Fruit fly (Drosophila melanogaster) whole organism, embryonic: ENCODE results near the gene CG7943.

ENCODE experiments used
- Adf1 ChIP-seq: fragments of 200-800 bp; sonication (Bioruptor generic); IDR thresholded peaks from 2 replicates; pipeline ENCODE4 v1.3.6; 2022; ENCODE audit warnings: missing biosample characterization, missing genetic modification characterization
- Antp ChIP-seq: fragments of 200-800 bp; sonication (Bioruptor generic); optimal IDR thresholded peaks from 3 replicates; lab custom pipeline; 2016; ENCODE audit warnings: missing biosample characterization, missing genetic modification characterization
- Asciz ChIP-seq: fragments of 200-800 bp; sonication (Bioruptor generic); optimal IDR thresholded peaks from 2 replicates; lab custom pipeline; 2017; ENCODE audit warnings: missing biosample characterization, mild to moderate bottlenecking, missing genetic modification characterization, missing genetic modification reagents
- Atf6 ChIP-seq: fragments of 200-800 bp; sonication (Bioruptor generic); IDR thresholded peaks from 2 replicates; pipeline ENCODE4 v1.3.6; 2022; ENCODE audit warnings: missing biosample characterization, missing genetic modification characterization
- CG11695 ChIP-seq: fragments of 200-800 bp; sonication (Bioruptor generic); IDR thresholded peaks from 3 replicates; pipeline ENCODE4 v1.3.6; 2022; ENCODE audit warnings: missing biosample characterization, missing genetic modification characterization
- CG12236 ChIP-seq: fragments of 200-800 bp; sonication (Bioruptor generic); optimal IDR thresholded peaks from 2 replicates; lab custom pipeline; 2016; ENCODE audit warnings: missing biosample characterization, missing genetic modification characterization
- CG12391 ChIP-seq: fragments of 200-800 bp; sonication (Bioruptor generic); optimal IDR thresholded peaks from 3 replicates; lab custom pipeline; 2018; ENCODE audit warnings: missing biosample characterization, mild to moderate bottlenecking, missing genetic modification characterization, moderate library complexity
- CG12942 ChIP-seq: fragments of 200-800 bp; sonication (Bioruptor generic); optimal IDR thresholded peaks from 3 replicates; lab custom pipeline; 2016; ENCODE audit warnings: missing biosample characterization, missing genetic modification characterization
- CG13123 ChIP-seq: fragments of 200-800 bp; sonication (Bioruptor generic); optimal IDR thresholded peaks from 2 replicates; lab custom pipeline; 2016; ENCODE audit warnings: missing biosample characterization, missing genetic modification characterization
- CG1529 ChIP-seq: fragments of 200-800 bp; sonication (Bioruptor generic); optimal IDR thresholded peaks from 3 replicates; lab custom pipeline; 2018; ENCODE audit warnings: missing biosample characterization, missing genetic modification characterization
- CG17802 ChIP-seq: fragments of 200-800 bp; sonication (Bioruptor generic); optimal IDR thresholded peaks from 2 replicates; lab custom pipeline; 2018; ENCODE audit warnings: missing biosample characterization, mild to moderate bottlenecking, missing genetic modification characterization, moderate library complexity
- CG31224 ChIP-seq: fragments of 200-800 bp; sonication (Bioruptor generic); IDR thresholded peaks from 2 replicates; pipeline ENCODE4 v1.3.6; 2022; ENCODE audit warnings: missing biosample characterization, missing genetic modification characterization
- CG3163 ChIP-seq: fragments of 200-800 bp; sonication (Bioruptor generic); optimal IDR thresholded peaks from 3 replicates; lab custom pipeline; 2016; ENCODE audit warnings: missing biosample characterization, missing genetic modification characterization
- CG4617 ChIP-seq: fragments of 200-800 bp; sonication (Bioruptor generic); optimal IDR thresholded peaks from 3 replicates; lab custom pipeline; 2016; ENCODE audit warnings: missing biosample characterization, missing genetic modification characterization, borderline replicate concordance
- CG6689 ChIP-seq: fragments of 200-800 bp; sonication (Bioruptor generic); IDR thresholded peaks from 2 replicates; pipeline ENCODE4 v1.3.6; 2022; ENCODE audit warnings: missing biosample characterization, missing genetic modification characterization
- Dfd ChIP-seq, 2 experiments: fragments of >200 bp; optimal IDR thresholded peaks; 2 replicates each; lab custom pipeline; 2017; ENCODE audit warnings: missing biosample characterization in 2 of 2, missing genetic modification characterization in 2 of 2
- Dip2 ChIP-seq: fragments of 200-800 bp; sonication (Bioruptor generic); IDR thresholded peaks from 2 replicates; pipeline ENCODE4 v1.3.6; 2022; ENCODE audit warnings: missing biosample characterization, missing genetic modification characterization
- Dp ChIP-seq: fragments of 200-800 bp; sonication (Bioruptor generic); optimal IDR thresholded peaks from 2 replicates; lab custom pipeline; 2018; ENCODE audit warnings: missing biosample characterization, mild to moderate bottlenecking, missing genetic modification characterization, moderate library complexity
- HLH4C ChIP-seq: fragments of 200-800 bp; sonication (Bioruptor generic); IDR thresholded peaks from 3 replicates; pipeline ENCODE4 v1.3.6; 2022; ENCODE audit warnings: missing biosample characterization, missing genetic modification characterization; ENCODE audit not compliant: partially characterized antibody
- Jarid2 ChIP-seq: fragments of 200-800 bp; sonication (Bioruptor generic); optimal IDR thresholded peaks from 3 replicates; lab custom pipeline; 2017; ENCODE audit warnings: mild to moderate bottlenecking, missing biosample characterization, missing genetic modification reagents, missing genetic modification characterization
- Nf-YB ChIP-seq: fragments of 200-800 bp; sonication (Bioruptor generic); optimal IDR thresholded peaks from 3 replicates; lab custom pipeline; 2019; ENCODE audit warnings: missing biosample characterization, mild to moderate bottlenecking, missing genetic modification characterization, moderate library complexity
- Taf1 ChIP-seq: fragments of 200-800 bp; sonication (Bioruptor generic); IDR thresholded peaks from 2 replicates; pipeline ENCODE4 v1.3.6; 2022; ENCODE audit warnings: missing biosample characterization, missing genetic modification characterization
- ab ChIP-seq: fragments of 200-800 bp; sonication (Bioruptor generic); optimal IDR thresholded peaks from 2 replicates; lab custom pipeline; 2016; ENCODE audit warnings: missing biosample characterization, missing genetic modification characterization
- al ChIP-seq: fragments of 200-800 bp; sonication (Bioruptor generic); IDR thresholded peaks from 2 replicates; pipeline ENCODE4 v1.3.6; 2022; ENCODE audit warnings: missing biosample characterization, missing genetic modification characterization
- cato ChIP-seq: fragments of 200-800 bp; sonication (Bioruptor generic); optimal IDR thresholded peaks from 2 replicates; lab custom pipeline; 2016; ENCODE audit warnings: missing biosample characterization, missing genetic modification characterization, borderline replicate concordance
- da ChIP-seq: fragments of 200-800 bp; sonication (Bioruptor generic); optimal IDR thresholded peaks from 2 replicates; lab custom pipeline; 2016; ENCODE audit warnings: missing biosample characterization, missing genetic modification characterization
- dati ChIP-seq: fragments of 200-800 bp; sonication (Bioruptor generic); IDR thresholded peaks from 2 replicates; pipeline ENCODE4 v1.3.6; 2022; ENCODE audit warnings: missing biosample characterization, missing genetic modification characterization
- dimm ChIP-seq: fragments of 200-800 bp; sonication (Bioruptor generic); IDR thresholded peaks from 2 replicates; pipeline ENCODE4 v1.3.6; 2022; ENCODE audit warnings: missing biosample characterization, missing genetic modification characterization
- disco-r ChIP-seq: fragments of 200-800 bp; sonication (Bioruptor generic); optimal IDR thresholded peaks from 2 replicates; lab custom pipeline; 2016; ENCODE audit warnings: missing biosample characterization, missing genetic modification characterization
- en ChIP-seq: fragments of 200-800 bp; sonication (Bioruptor generic); optimal IDR thresholded peaks from 2 replicates; lab custom pipeline; 2016; ENCODE audit warnings: missing biosample characterization, missing genetic modification characterization
- gce ChIP-seq: fragments of 200-800 bp; sonication (Bioruptor generic); IDR thresholded peaks from 3 replicates; pipeline ENCODE4 v1.3.6; 2022; ENCODE audit warnings: missing biosample characterization, missing genetic modification characterization
- gsb-n ChIP-seq: fragments of 200-800 bp; sonication (Bioruptor generic); optimal IDR thresholded peaks from 3 replicates; lab custom pipeline; 2018; ENCODE audit warnings: missing biosample characterization, mild to moderate bottlenecking, missing genetic modification characterization
- hb ChIP-seq: fragments of 200-800 bp; sonication (Bioruptor generic); IDR thresholded peaks from 3 replicates; pipeline ENCODE4 v1.3.6; 2022; ENCODE audit warnings: missing biosample characterization, missing genetic modification characterization; ENCODE audit not compliant: partially characterized antibody
- klu ChIP-seq: fragments of 200-800 bp; sonication (Bioruptor generic); IDR thresholded peaks from 2 replicates; pipeline ENCODE4 v1.3.6; 2022; ENCODE audit warnings: missing biosample characterization, missing genetic modification characterization
- lilli ChIP-seq: fragments of 200-800 bp; sonication (Bioruptor generic); optimal IDR thresholded peaks from 3 replicates; lab custom pipeline; 2016; ENCODE audit warnings: missing biosample characterization, missing genetic modification characterization
- nom ChIP-seq: fragments of 200-800 bp; sonication (Bioruptor generic); optimal IDR thresholded peaks from 2 replicates; lab custom pipeline; 2017; ENCODE audit warnings: missing biosample characterization, missing genetic modification characterization, mild to moderate bottlenecking, moderate library complexity, missing genetic modification reagents
- peb ChIP-seq: fragments of 200-800 bp; sonication (Bioruptor generic); IDR thresholded peaks from 2 replicates; pipeline ENCODE4 v1.3.6; 2022; ENCODE audit warnings: missing biosample characterization, missing genetic modification characterization
- phol ChIP-seq: fragments of 200-800 bp; sonication (Bioruptor generic); optimal IDR thresholded peaks from 3 replicates; lab custom pipeline; 2018; ENCODE audit warnings: missing biosample characterization, mild to moderate bottlenecking, missing genetic modification characterization, moderate library complexity
- prd ChIP-seq, 3 experiments: fragments of >200 bp in 2 of 3; fragments of 200-800 bp in 1 of 3; sonication (Bioruptor generic) in 1 of 3; optimal IDR thresholded peaks in 2 of 3; IDR thresholded peaks in 1 of 3; 2 replicates in 2 of 3; 3 replicates in 1 of 3; pipeline versions ENCODE4 v1.3.6 to Lab custom; 2017 to 2022; ENCODE audit warnings: missing biosample characterization in 1 of 3, missing genetic modification characterization in 1 of 3
- rib ChIP-seq: fragments of 200-800 bp; sonication (Bioruptor generic); IDR thresholded peaks from 2 replicates; pipeline ENCODE4 v1.3.6; 2022; ENCODE audit warnings: missing biosample characterization, missing genetic modification characterization
- sens ChIP-seq: fragments of 200-800 bp; sonication (Bioruptor generic); peaks from one replicate; lab custom pipeline; 2016; ENCODE audit warnings: missing biosample characterization, missing genetic modification characterization
- slou ChIP-seq: fragments of 200-800 bp; sonication (Bioruptor generic); optimal IDR thresholded peaks from 3 replicates; lab custom pipeline; 2016; ENCODE audit warnings: missing biosample characterization, missing genetic modification characterization
- unc-4 ChIP-seq: fragments of 200-800 bp; sonication (Bioruptor generic); IDR thresholded peaks from 2 replicates; pipeline ENCODE4 v1.3.6; 2022; ENCODE audit warnings: missing biosample characterization, missing genetic modification characterization; ENCODE audit not compliant: partially characterized antibody

The CG7943 gene

dm6 chr3R:29997607-29998236 lies 48.5 kb upstream of the CG7943 start, which contains the start of the genes CG15525 and CG11504 (continued):
- TF ChIP-seq disco-r (GFP tag; lab: Kevin White, UChicago) (no peak), gsb-n (tag; lab: Kevin White, UChicago) (no peak), Jarid2 (GFP tag; lab: Kevin White, UChicago) (no peak), Dip2 (GFP tag; lab: Robert Waterston, UW) (no peak), nom (GFP tag; lab: Kevin White, UChicago) (no peak), CG12942 (GFP tag; lab: Kevin White, UChicago) (peak; percentile 26), Nf-YB (GFP tag; lab: Kevin White, UChicago) (no peak), phol (peak; percentile 96), lilli (peak; percentile 68), CG4617 (GFP tag; lab: Kevin White, UChicago) (peak; percentile 96), CG17802 (tag; lab: Kevin White, UChicago) (no peak), Dfd (GFP tag; optimal IDR thresholded peaks at IDR 0.05; lab: Kevin White, UChicago) (no peak), CG1529 (no peak), dimm (GFP tag; lab: Robert Waterston, UW) (no peak), Adf1 (GFP tag; lab: Robert Waterston, UW) (no peak), CG11695 (GFP tag; lab: Robert Waterston, UW) (no peak), slou (GFP tag; lab: Kevin White, UChicago) (no peak), gce (GFP tag; lab: Robert Waterston, UW) (no peak), klu (peak; percentile 37; the same call in 1 of the 2 replicates), unc-4 (GFP tag; lab: Robert Waterston, UW) (peak; percentile 91), Antp (GFP tag; lab: Kevin White, UChicago) (peak; percentile 32), sens (GFP tag; lab: Kevin White, UChicago) (peak; percentile 96), CG12236 (GFP tag; lab: Kevin White, UChicago) (no peak), Taf1 (no peak), dati (GFP tag; lab: Robert Waterston, UW) (no peak), Asciz (no peak), HLH4C (GFP tag; lab: Robert Waterston, UW) (peak; percentile 91), prd (optimal IDR thresholded peaks at IDR 0.05; lab: Kevin White, UChicago) (no peak), prd (GFP tag; IDR thresholded peaks at IDR 0.05; lab: Robert Waterston, UW) (peak; percentile 82), peb (GFP tag; lab: Robert Waterston, UW) (no peak), ab (GFP tag; lab: Kevin White, UChicago) (no peak), Dp (GFP tag; lab: Kevin White, UChicago) (peak; percentile 32), al (GFP tag; lab: Robert Waterston, UW) (peak; percentile 50), CG31224 (GFP tag; lab: Robert Waterston, UW) (no peak), CG6689 (peak; percentile 53; the same call in 1 of the 2 replicates), rib (GFP tag; lab: Robert Waterston, UW) (no peak), da (GFP tag; lab: Kevin White, UChicago) (no peak), en (GFP tag; lab: Kevin White, UChicago) (no peak), CG3163 (no peak), CG12391 (tag; lab: Kevin White, UChicago) (peak; percentile 78), Atf6 (peak; percentile 63; the same call in 1 of the 2 replicates), cato (no peak), CG13123 (peak; percentile 5), hb (GFP tag; lab: Robert Waterston, UW) (peak; percentile 90)
